Worm (Caenorhabditis elegans) whole organism, L4/young adult: ENCODE measurements around the gene act-5.
A peak's percentile ranks its signal among the peaks of the same experiment; 100 is the strongest.

Experiments used
- W03F9.2 ChIP-seq: fragments of 150-350 bp; optimal IDR thresholded peaks from 2 replicates; lab custom pipeline; 2014; ENCODE audit warnings: missing biosample characterization, missing genetic modification characterization
- dao-5 ChIP-seq: sonication (generic microtip); optimal IDR thresholded peaks from 2 replicates; lab custom pipeline; 2016; ENCODE audit warnings: missing genotype, missing genetic modification characterization, moderate library complexity, missing compliant biosample characterization
- him-1 ChIP-seq: sonication (generic microtip); optimal IDR thresholded peaks from 2 replicates; lab custom pipeline; 2016; ENCODE audit warnings: missing genotype, missing genetic modification reagents, missing genetic modification characterization, missing compliant biosample characterization

The act-5 gene

ce11 chrIII:13635730-13636360 is 30.0 kb upstream of the act-5 start:
- TF ChIP-seq him-1 (tag; lab: Kevin White, UChicago) (no peak), dao-5 (tag; lab: Kevin White, UChicago) (no peak), W03F9.2 (tag; lab: Kevin White, UChicago) (no peak)

ce11 chrIII:13635235-13635634 is 29.4 kb upstream of the act-5 start:
- no peak for TF ChIP-seq W03F9.2 (tag; lab: Kevin White, UChicago)
- TF ChIP-seq dao-5 (tag; lab: Kevin White, UChicago): no peak
- TF ChIP-seq him-1 (tag; lab: Kevin White, UChicago): no peak

DNA sequence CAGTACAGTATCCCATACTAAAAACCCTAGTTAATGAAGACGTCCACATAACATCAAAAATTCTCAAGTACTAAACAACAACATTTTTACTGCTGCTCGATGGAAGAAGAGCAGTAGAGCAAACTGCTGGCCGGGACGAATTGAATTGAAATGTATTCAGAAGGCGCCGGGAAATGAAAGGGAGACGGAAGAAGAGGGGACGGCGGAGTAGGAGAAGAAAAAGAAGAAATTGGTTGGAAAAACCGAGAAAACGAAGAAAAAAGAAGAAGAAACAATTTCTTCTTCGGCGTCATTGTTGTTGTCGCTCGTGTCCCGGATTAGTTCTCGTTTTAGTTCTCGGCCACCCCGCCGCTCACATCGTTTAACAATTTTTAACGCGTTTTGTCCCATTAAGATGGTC is 28.0 kb upstream of the act-5 start:
- no peak for TF ChIP-seq him-1 (tag; lab: Kevin White, UChicago)

DNA sequence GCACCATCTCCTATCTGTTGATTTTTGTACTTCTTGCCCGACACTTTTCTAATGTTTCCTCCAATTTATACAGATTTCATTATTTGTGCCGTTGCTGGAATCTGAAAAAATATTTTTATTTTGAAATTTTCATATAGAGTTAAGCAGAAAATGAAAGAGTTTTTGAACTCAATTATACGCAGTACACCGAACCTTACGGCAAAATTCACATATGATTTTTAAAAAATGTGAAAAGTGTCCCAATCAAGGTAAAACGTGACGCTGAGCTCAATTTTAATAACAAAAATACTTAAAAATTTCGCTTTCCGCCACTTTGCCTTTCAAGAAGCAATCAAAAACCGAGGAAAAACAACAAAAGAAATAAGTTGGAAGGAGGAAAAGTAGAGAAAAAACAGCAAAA is 24.8 kb upstream of the act-5 start, which contains the start of gene arrd-17:
TSS of gene arrd-17 (minus strand) at position 101 of the 400 bp plus-strand sequence.
- TF ChIP-seq him-1 (tag; lab: Kevin White, UChicago) (no peak), W03F9.2 (tag; lab: Kevin White, UChicago) (no peak), dao-5 (tag; lab: Kevin White, UChicago) (no peak)

DNA sequence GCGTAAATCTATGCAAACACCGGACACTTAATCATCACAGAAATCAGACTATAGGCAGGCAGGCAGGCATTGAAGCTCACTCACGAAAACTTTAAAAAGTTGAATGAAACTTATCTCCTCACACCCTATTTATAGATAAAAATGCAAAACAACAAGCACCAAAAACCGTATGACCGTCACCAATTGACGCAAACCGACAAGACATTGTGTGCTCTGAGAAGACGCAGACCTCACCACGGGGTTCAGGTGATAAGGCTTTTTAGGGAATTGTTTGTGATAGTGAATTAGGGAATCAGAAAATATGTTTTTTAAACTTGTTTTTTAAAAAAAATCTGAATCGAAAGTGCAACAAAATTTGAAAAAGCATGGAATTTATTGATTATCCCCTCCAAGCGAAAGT is 20.8 kb upstream of the act-5 start, which contains the start of gene T12D8.5:
TSS of gene T12D8.5 (minus strand) at position 95 of the 400 bp plus-strand sequence.
- TF ChIP-seq W03F9.2 (tag; lab: Kevin White, UChicago): no peak
- no peak for TF ChIP-seq him-1 (tag; lab: Kevin White, UChicago)
- TF ChIP-seq dao-5 (tag; lab: Kevin White, UChicago): no peak

- peak; percentile 0 for TF ChIP-seq dao-5 (tag; lab: Kevin White, UChicago)
- TF ChIP-seq him-1 (tag; lab: Kevin White, UChicago): no peak
- TF ChIP-seq W03F9.2 (tag; lab: Kevin White, UChicago): no peak
Measured at ce11 chrIII:13625650-13626430, 20.0 kb upstream of the act-5 start.

DNA sequence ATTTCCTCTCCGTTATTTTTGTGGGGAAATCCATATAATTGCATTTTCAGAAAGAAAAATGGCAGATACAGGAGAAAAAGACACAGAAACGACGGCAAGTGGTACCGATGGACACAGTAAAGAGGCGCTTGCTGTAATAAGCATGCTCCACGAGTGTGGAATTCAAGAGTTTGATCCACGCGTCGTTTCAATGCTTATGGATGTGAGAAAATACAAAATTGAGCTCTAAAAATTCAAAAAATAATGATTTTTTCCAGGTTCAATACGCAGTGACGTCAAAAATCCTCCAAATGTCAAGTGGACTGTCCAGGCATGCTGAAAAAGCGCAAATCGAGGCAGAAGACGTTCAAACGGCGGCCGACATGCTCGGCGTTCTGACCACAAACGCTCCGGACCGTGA is 18.4 kb upstream of the act-5 start, which contains the start of gene taf-9:
TSS of gene taf-9 (plus strand) at position 51 of the 400 bp plus-strand sequence.
- no peak for TF ChIP-seq W03F9.2 (tag; lab: Kevin White, UChicago)
- TF ChIP-seq dao-5 (tag; lab: Kevin White, UChicago): no peak
- TF ChIP-seq him-1 (tag; lab: Kevin White, UChicago): no peak

- no peak for TF ChIP-seq dao-5 (tag; lab: Kevin White, UChicago)
- TF ChIP-seq W03F9.2 (tag; lab: Kevin White, UChicago): no peak
- TF ChIP-seq him-1 (tag; lab: Kevin White, UChicago): no peak
Measured at ce11 chrIII:13623014-13623413, 17.1 kb upstream of the act-5 start, which contains the start of gene mlc-5. mlc-5 (plus strand) TSS chrIII:13623314.

DNA sequence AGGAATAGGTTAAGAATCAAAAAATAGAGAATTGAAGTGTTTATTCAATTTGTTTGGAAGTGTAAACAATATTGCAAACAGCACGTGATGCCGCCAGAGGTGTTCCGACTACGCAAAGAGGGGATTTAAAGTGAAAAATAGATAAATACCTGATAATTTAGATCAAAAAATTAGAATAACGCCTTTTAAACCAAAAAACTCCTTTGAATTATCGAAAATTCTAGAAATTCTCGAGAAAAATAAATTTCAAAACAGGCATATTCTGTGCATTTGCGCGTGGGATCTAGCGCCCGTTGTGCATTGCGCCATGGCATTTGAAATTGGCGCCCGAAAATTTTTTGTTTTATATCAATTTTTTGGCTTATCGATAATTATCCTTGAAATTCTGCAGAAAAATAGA is 16.4 kb upstream of the act-5 start, which contains the start of gene hip-1:
TSS of gene hip-1 (minus strand) at position 225 of the 400 bp plus-strand sequence.
- TF ChIP-seq W03F9.2 (tag; lab: Kevin White, UChicago) (peak; percentile 84), dao-5 (tag; lab: Kevin White, UChicago) (no peak), him-1 (tag; lab: Kevin White, UChicago) (no peak)

ce11 chrIII:13621717-13622116 is 15.9 kb upstream of the act-5 start:
- TF ChIP-seq dao-5 (tag; lab: Kevin White, UChicago) (no peak), him-1 (tag; lab: Kevin White, UChicago) (no peak), W03F9.2 (tag; lab: Kevin White, UChicago) (no peak)

ce11 chrIII:13621012-13621411 is 15.1 kb upstream of the act-5 start:
- TF ChIP-seq W03F9.2 (tag; lab: Kevin White, UChicago): no peak
- TF ChIP-seq him-1 (tag; lab: Kevin White, UChicago): no peak
- no peak for TF ChIP-seq dao-5 (tag; lab: Kevin White, UChicago)

- no peak for TF ChIP-seq dao-5 (tag; lab: Kevin White, UChicago)
Measured at ce11 chrIII:13616793-13617192, 10.9 kb upstream of the act-5 start, which contains the start of gene T12D8.9. T12D8.9 (plus strand) TSS chrIII:13617104.

DNA sequence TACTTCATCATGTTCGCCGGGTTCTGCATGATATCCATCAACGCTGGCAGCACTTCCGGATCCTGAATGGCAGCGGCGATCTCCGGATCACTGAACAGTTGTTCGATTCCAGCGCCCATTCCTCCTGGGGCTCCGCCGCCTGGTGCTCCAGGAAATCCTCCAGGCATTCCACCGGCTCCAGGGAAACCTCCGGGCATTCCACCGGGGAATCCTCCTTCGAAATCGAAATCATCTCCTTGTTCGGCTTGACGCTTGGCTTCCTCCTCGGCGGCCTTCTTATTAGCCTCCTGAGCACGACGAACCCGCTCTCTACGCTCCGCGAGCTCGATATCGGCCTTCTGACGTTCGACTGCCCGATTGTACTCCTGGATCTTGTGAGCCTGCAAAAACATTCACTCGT is 9.7 kb upstream of the act-5 start:
- TF ChIP-seq dao-5 (tag; lab: Kevin White, UChicago) (no peak), W03F9.2 (tag; lab: Kevin White, UChicago) (no peak), him-1 (tag; lab: Kevin White, UChicago) (no peak)
